Worm (Caenorhabditis elegans) whole organism, late embryonic: ENCODE measurements around the gene K12D12.5.

Experiments used
- C08G9.2 ChIP-seq: sonication (generic microtip); optimal IDR thresholded peaks from 2 replicates; lab custom pipeline; 2016; ENCODE audit warnings: mild to moderate bottlenecking, missing genetic modification characterization, moderate library complexity, missing compliant biosample characterization
- C38D4.7 ChIP-seq: fragments of 200-800 bp; sonication (Bioruptor generic); optimal IDR thresholded peaks from 2 replicates; lab custom pipeline; 2018; ENCODE audit warnings: mild to moderate bottlenecking, missing genetic modification characterization, moderate library complexity, missing compliant biosample characterization
- T23F11.4 ChIP-seq: fragments of 200-800 bp; sonication (Bioruptor generic); optimal IDR thresholded peaks from 2 replicates; lab custom pipeline; 2018; ENCODE audit warnings: mild to moderate bottlenecking, missing genetic modification characterization, missing compliant biosample characterization
- ama-1 ChIP-seq: fragments of 150-350 bp; optimal IDR thresholded peaks from 2 replicates; lab custom pipeline; 2014
- ceh-14 ChIP-seq: sonication (generic microtip); optimal IDR thresholded peaks from 2 replicates; lab custom pipeline; 2016; ENCODE audit warnings: missing genotype, missing genetic modification characterization, missing compliant biosample characterization
- ceh-19 ChIP-seq: fragments of 200-800 bp; sonication (Bioruptor generic); optimal IDR thresholded peaks from 2 replicates; lab custom pipeline; 2018; ENCODE audit warnings: mild to moderate bottlenecking, missing genetic modification characterization, missing compliant biosample characterization
- ceh-34 ChIP-seq: sonication (generic microtip); optimal IDR thresholded peaks from 2 replicates; lab custom pipeline; 2016; ENCODE audit warnings: mild to moderate bottlenecking, missing genetic modification characterization, missing compliant biosample characterization
- ceh-6 ChIP-seq: fragments of 200-800 bp; sonication (Bioruptor generic); optimal IDR thresholded peaks from 2 replicates; lab custom pipeline; 2018; ENCODE audit warnings: mild to moderate bottlenecking, missing genetic modification characterization, missing compliant biosample characterization
- ceh-9 ChIP-seq: sonication (generic microtip); optimal IDR thresholded peaks from 2 replicates; lab custom pipeline; 2016; ENCODE audit warnings: mild to moderate bottlenecking, missing genetic modification characterization, inconsistent platforms, missing compliant biosample characterization
- che-1 ChIP-seq: sonication (generic microtip); optimal IDR thresholded peaks from 2 replicates; lab custom pipeline; 2016; ENCODE audit warnings: mild to moderate bottlenecking, missing genetic modification characterization, missing compliant biosample characterization
- dmd-4 ChIP-seq: sonication (generic microtip); optimal IDR thresholded peaks from 2 replicates; lab custom pipeline; 2016; ENCODE audit warnings: borderline replicate concordance, missing genetic modification characterization, missing compliant biosample characterization
- elt-2 ChIP-seq: sonication (generic microtip); optimal IDR thresholded peaks from 2 replicates; lab custom pipeline; 2016; ENCODE audit warnings: missing genetic modification reagents, missing genetic modification characterization, missing compliant biosample characterization
- fkh-10 ChIP-seq: fragments of 150-350 bp; optimal IDR thresholded peaks from 2 replicates; lab custom pipeline; 2014; ENCODE audit warnings: missing biosample characterization, missing genetic modification reagents, missing genetic modification characterization
- fkh-6 ChIP-seq: sonication (generic microtip); optimal IDR thresholded peaks from 2 replicates; lab custom pipeline; 2016; ENCODE audit warnings: missing genetic modification characterization, missing compliant biosample characterization
- hlh-13 ChIP-seq: fragments of 200-800 bp; sonication (Bioruptor generic); optimal IDR thresholded peaks from 2 replicates; lab custom pipeline; 2018; ENCODE audit warnings: mild to moderate bottlenecking, missing genetic modification characterization, missing compliant biosample characterization
- hlh-30 ChIP-seq: sonication (generic microtip); optimal IDR thresholded peaks from 2 replicates; lab custom pipeline; 2017; ENCODE audit warnings: antibody characterized with exemption, missing genetic modification characterization, missing compliant biosample characterization; ENCODE audit not compliant: insufficient read depth
- hlh-6 ChIP-seq: sonication (generic microtip); optimal IDR thresholded peaks from 2 replicates; lab custom pipeline; 2016; ENCODE audit warnings: missing genotype, missing genetic modification characterization, missing compliant biosample characterization
- hlh-8 ChIP-seq: sonication (generic microtip); optimal IDR thresholded peaks from 2 replicates; lab custom pipeline; 2016; ENCODE audit warnings: missing genotype, missing genetic modification characterization, missing compliant biosample characterization
- lim-6 ChIP-seq: sonication (generic microtip); optimal IDR thresholded peaks from 2 replicates; lab custom pipeline; 2016; ENCODE audit warnings: missing genetic modification characterization, missing compliant biosample characterization
- madf-2 ChIP-seq: sonication (generic microtip); optimal IDR thresholded peaks from 2 replicates; lab custom pipeline; 2017; ENCODE audit warnings: missing genetic modification characterization, missing compliant biosample characterization
- mec-3 ChIP-seq: sonication (generic microtip); optimal IDR thresholded peaks from 2 replicates; lab custom pipeline; 2016; ENCODE audit warnings: borderline replicate concordance, missing genetic modification characterization, missing compliant biosample characterization
- nfya-1 ChIP-seq: sonication (generic microtip); optimal IDR thresholded peaks from 2 replicates; lab custom pipeline; 2017; ENCODE audit warnings: missing genetic modification characterization, mild to moderate bottlenecking, missing compliant biosample characterization, antibody characterized with exemption, moderate library complexity
- odd-2 ChIP-seq: sonication (generic microtip); optimal IDR thresholded peaks from 2 replicates; lab custom pipeline; 2017; ENCODE audit warnings: antibody characterized with exemption, mild to moderate bottlenecking, missing genetic modification characterization, missing compliant biosample characterization
- pax-1 ChIP-seq: fragments of 150-350 bp; optimal IDR thresholded peaks from 2 replicates; lab custom pipeline; 2014; ENCODE audit warnings: missing biosample characterization, missing genetic modification characterization
- pha-2 ChIP-seq: sonication (generic microtip); optimal IDR thresholded peaks from 2 replicates; lab custom pipeline; 2017; ENCODE audit warnings: mild to moderate bottlenecking, missing genetic modification characterization, missing compliant biosample characterization
- pqm-1 ChIP-seq: sonication (generic microtip); optimal IDR thresholded peaks from 2 replicates; lab custom pipeline; 2016; ENCODE audit warnings: missing genetic modification characterization, missing compliant biosample characterization
- ref-2 ChIP-seq: sonication (generic microtip); optimal IDR thresholded peaks from 2 replicates; lab custom pipeline; 2016; ENCODE audit warnings: missing genetic modification characterization, missing compliant biosample characterization
- rnt-1 ChIP-seq: sonication (generic microtip); optimal IDR thresholded peaks from 2 replicates; lab custom pipeline; 2016; ENCODE audit warnings: missing genetic modification characterization, missing compliant biosample characterization
- sdc-2 ChIP-seq: sonication (generic microtip); optimal IDR thresholded peaks from 2 replicates; lab custom pipeline; 2016; ENCODE audit warnings: missing genotype, missing genetic modification characterization, missing compliant biosample characterization
- sox-2 ChIP-seq: fragments of 200-800 bp; sonication (Bioruptor generic); IDR thresholded peaks from 2 replicates; pipeline ENCODE4 v1.3.6; 2022; ENCODE audit warnings: missing genetic modification reagents, missing genetic modification characterization, missing compliant biosample characterization
- unc-55 ChIP-seq: sonication (generic microtip); optimal IDR thresholded peaks from 2 replicates; lab custom pipeline; 2017; ENCODE audit warnings: missing biosample characterization, missing genetic modification reagents, missing genetic modification characterization
- unc-86 ChIP-seq: sonication (generic microtip); optimal IDR thresholded peaks from 2 replicates; lab custom pipeline; 2016; ENCODE audit warnings: missing genetic modification characterization, missing compliant biosample characterization

The K12D12.5 gene

ce11 chrII:11813895-11814369 is 46.9 kb upstream of the K12D12.5 start, which contains the start of gene F43G6.8 (continued):
- TF ChIP-seq hlh-6 (tag; lab: Kevin White, UChicago) (no peak), elt-2 (tag; lab: Kevin White, UChicago) (no peak), pqm-1 (no peak), hlh-8 (tag; lab: Kevin White, UChicago) (no peak), che-1 (tag; lab: Kevin White, UChicago) (no peak), C08G9.2 (tag; lab: Kevin White, UChicago) (no peak), dmd-4 (no peak), ref-2 (peak; percentile 20), madf-2 (no peak), pha-2 (tag; lab: Kevin White, UChicago) (no peak), fkh-6 (tag; lab: Kevin White, UChicago) (no peak), pax-1 (tag; lab: Kevin White, UChicago) (no peak), unc-86 (tag; lab: Kevin White, UChicago) (no peak), ceh-6 (no peak), ceh-19 (GFP tag; lab: Kevin White, UChicago) (no peak), rnt-1 (tag; lab: Kevin White, UChicago) (no peak), fkh-10 (GFP tag; lab: Kevin White, UChicago) (no peak), nfya-1 (peak; percentile 21)

- TF ChIP-seq lim-6 (tag; lab: Kevin White, UChicago) = no peak
- no peak for TF ChIP-seq odd-2 (tag; lab: Kevin White, UChicago)
- no peak for TF ChIP-seq pax-1 (tag; lab: Kevin White, UChicago)
- TF ChIP-seq ceh-34 (tag; lab: Kevin White, UChicago) = no peak
- TF ChIP-seq C38D4.7 = no peak
- TF ChIP-seq fkh-10 (GFP tag; lab: Kevin White, UChicago) = no peak
- no peak for TF ChIP-seq sox-2 (GFP tag; lab: Robert Waterston, UW)
- no peak for TF ChIP-seq T23F11.4 (GFP tag; lab: Kevin White, UChicago)
- TF ChIP-seq mec-3 (tag; lab: Kevin White, UChicago) = no peak
- TF ChIP-seq ceh-9 (tag; lab: Kevin White, UChicago) = no peak
- no peak for TF ChIP-seq madf-2
- no peak for TF ChIP-seq hlh-30 (tag; lab: Kevin White, UChicago)
- TF ChIP-seq hlh-13 (GFP tag; lab: Kevin White, UChicago) = no peak
- TF ChIP-seq, all 69 proteins: peak for 0
These were observed 44.8 kb upstream of the K12D12.5 start for ce11 chrII:11816014-11816413.

- TF ChIP-seq fkh-10 (GFP tag; lab: Kevin White, UChicago) = no peak
- TF ChIP-seq unc-86 (tag; lab: Kevin White, UChicago) = no peak
- TF ChIP-seq C38D4.7 = no peak
- no peak for TF ChIP-seq ceh-14 (tag; lab: Kevin White, UChicago)
- no peak for TF ChIP-seq rnt-1 (tag; lab: Kevin White, UChicago)
These were observed 44.4 kb upstream of the K12D12.5 start, which contains the start of gene pap-3 for ce11 chrII:11816475-11816874. Gene pap-3, minus strand, starts transcription at chrII:11816575.

- TF ChIP-seq unc-55 (no peak), ceh-6 (no peak), sdc-2 (tag; lab: Kevin White, UChicago) (no peak)
These were observed 41.0 kb upstream of the K12D12.5 start, which contains the start of gene Y6D1A.2 for ce11 chrII:11819824-11820223. Gene Y6D1A.2, minus strand, starts transcription at chrII:11819924.

- TF ChIP-seq ama-1 (lab: Kevin White, UChicago) = no peak
These were observed 37.1 kb upstream of the K12D12.5 start, which contains the start of gene Y6D1A.1 for ce11 chrII:11823566-11824308. Gene Y6D1A.1, minus strand, starts transcription at chrII:11823616.
